Worm (Caenorhabditis elegans) whole organism, L4 larva: ENCODE data around the gene gpa-18.
"Not testable (repeated sequence)": the region's sequence is repeated elsewhere in the genome, so short reads cannot be mapped to it uniquely, and the experiment has no call there.

Experiments used
- F10B5.3 ChIP-seq: sonication (generic microtip); optimal IDR thresholded peaks from 2 replicates; lab custom pipeline; 2016; ENCODE audit warnings: mild to moderate bottlenecking, missing genetic modification characterization, missing compliant biosample characterization
- ZK337.2 ChIP-seq: fragments of 200-800 bp; sonication (Bioruptor generic); IDR thresholded peaks from 2 replicates; pipeline ENCODE4 v1.3.6; 2022; ENCODE audit warnings: missing genetic modification reagents, missing genetic modification characterization, missing compliant biosample characterization
- ceh-82 ChIP-seq: sonication (generic microtip); optimal IDR thresholded peaks from 2 replicates; lab custom pipeline; 2017; ENCODE audit warnings: missing biosample characterization, missing genetic modification characterization
- fkh-10 ChIP-seq: fragments of 150-350 bp; optimal IDR thresholded peaks from 2 replicates; lab custom pipeline; 2014; ENCODE audit warnings: missing biosample characterization, missing genetic modification reagents, missing genetic modification characterization
- fos-1 ChIP-seq: fragments of 150-350 bp; optimal IDR thresholded peaks from 2 replicates; lab custom pipeline; 2014; ENCODE audit warnings: missing biosample characterization, missing genetic modification characterization
- lin-15B ChIP-seq: fragments of 150-350 bp; sonication (generic microtip); optimal IDR thresholded peaks from 3 replicates; lab custom pipeline; 2014; ENCODE audit warnings: missing biosample characterization, missing genetic modification characterization
- nhr-111 ChIP-seq: fragments of 200-800 bp; sonication (Bioruptor generic); optimal IDR thresholded peaks from 2 replicates; lab custom pipeline; 2018; ENCODE audit warnings: mild to moderate bottlenecking, missing genetic modification characterization, missing compliant biosample characterization
- nhr-25 ChIP-seq: sonication (generic microtip); optimal IDR thresholded peaks from 2 replicates; lab custom pipeline; 2017; ENCODE audit warnings: missing genetic modification characterization, mild to moderate bottlenecking, missing compliant biosample characterization, antibody characterized with exemption, moderate library complexity, borderline replicate concordance; ENCODE audit not compliant: insufficient read depth
- nhr-28 ChIP-seq: fragments of 150-350 bp; optimal IDR thresholded peaks from 2 replicates; lab custom pipeline; 2014; ENCODE audit warnings: missing biosample characterization, missing genetic modification characterization
- rbr-2 ChIP-seq: sonication (generic microtip); optimal IDR thresholded peaks from 2 replicates; lab custom pipeline; 2016; ENCODE audit warnings: missing genotype, missing genetic modification characterization, missing compliant biosample characterization
- zag-1 ChIP-seq: fragments of 150-350 bp; optimal IDR thresholded peaks from 2 replicates; lab custom pipeline; 2014; ENCODE audit warnings: missing biosample characterization, missing genetic modification characterization
- ztf-7 ChIP-seq: fragments of 150-350 bp; optimal IDR thresholded peaks from 2 replicates; lab custom pipeline; 2014; ENCODE audit warnings: missing biosample characterization, missing genetic modification characterization

- TF ChIP-seq fos-1 (tag; lab: Kevin White, UChicago); lin-15B (tag; lab: Kevin White, UChicago); nhr-111 (GFP tag; lab: Kevin White, UChicago); fkh-10 (GFP tag; lab: Kevin White, UChicago); ceh-82; zag-1 (tag; lab: Kevin White, UChicago); nhr-28; nhr-25; ZK337.2; F10B5.3 (tag; lab: Kevin White, UChicago); rbr-2 (tag; lab: Kevin White, UChicago); ztf-7 (tag; lab: Kevin White, UChicago): not testable (repeated sequence)
These were observed 29.8 kb downstream of the gpa-18 start, which contains the start of gene nspd-6 for ce11 chrIV:5165626-5166025.
